Fruit fly (Drosophila melanogaster) whole organism, embryonic: ENCODE measurements around the gene CG6236.

Experiments used
- Antp ChIP-seq: fragments of 200-800 bp; sonication (Bioruptor generic); optimal IDR thresholded peaks from 3 replicates; lab custom pipeline; 2016; ENCODE audit warnings: missing biosample characterization, missing genetic modification characterization
- B-H2 ChIP-seq: fragments of 200-800 bp; sonication (Bioruptor generic); optimal IDR thresholded peaks from 2 replicates; lab custom pipeline; 2018; ENCODE audit warnings: missing biosample characterization, mild to moderate bottlenecking, missing genetic modification characterization
- CG11504 ChIP-seq: fragments of 200-800 bp; sonication (Bioruptor generic); optimal IDR thresholded peaks from 3 replicates; lab custom pipeline; 2019; ENCODE audit warnings: missing biosample characterization, mild to moderate bottlenecking, missing genetic modification characterization, moderate library complexity
- CG11695 ChIP-seq: fragments of 200-800 bp; sonication (Bioruptor generic); IDR thresholded peaks from 3 replicates; pipeline ENCODE4 v1.3.6; 2022; ENCODE audit warnings: missing biosample characterization, missing genetic modification characterization
- CG12659 ChIP-seq: fragments of 200-800 bp; sonication (Bioruptor generic); optimal IDR thresholded peaks from 3 replicates; lab custom pipeline; 2017; ENCODE audit warnings: mild to moderate bottlenecking, missing biosample characterization, missing genetic modification reagents, missing genetic modification characterization
- CG14710 ChIP-seq: fragments of 200-800 bp; sonication (Bioruptor generic); optimal IDR thresholded peaks from 3 replicates; lab custom pipeline; 2019; ENCODE audit warnings: missing biosample characterization, mild to moderate bottlenecking, missing genetic modification characterization, moderate library complexity
- CG1603 ChIP-seq: fragments of 200-800 bp; sonication (Bioruptor generic); optimal IDR thresholded peaks from 2 replicates; lab custom pipeline; 2019; ENCODE audit warnings: missing biosample characterization, mild to moderate bottlenecking, missing genetic modification characterization, moderate library complexity
- CG17328 ChIP-seq: fragments of 200-800 bp; sonication (Bioruptor generic); IDR thresholded peaks from 2 replicates; pipeline ENCODE4 v1.3.6; 2022; ENCODE audit warnings: missing biosample characterization, missing genetic modification characterization
- CG17612 ChIP-seq: fragments of 200-800 bp; sonication (Bioruptor generic); IDR thresholded peaks from 2 replicates; pipeline ENCODE4 v1.3.6; 2022; ENCODE audit warnings: missing biosample characterization, missing genetic modification characterization
- CG18764 ChIP-seq: fragments of 200-800 bp; sonication (Bioruptor generic); optimal IDR thresholded peaks from 3 replicates; lab custom pipeline; 2016; ENCODE audit warnings: missing biosample characterization, missing genetic modification characterization
- CG2116 ChIP-seq: fragments of 200-800 bp; sonication (Bioruptor generic); optimal IDR thresholded peaks from 3 replicates; lab custom pipeline; 2018; ENCODE audit warnings: missing biosample characterization, mild to moderate bottlenecking, missing genetic modification characterization
- CG4730 ChIP-seq: fragments of 200-800 bp; sonication (Bioruptor generic); IDR thresholded peaks from 2 replicates; pipeline ENCODE4 v1.3.6; 2022; ENCODE audit warnings: missing biosample characterization, missing genetic modification characterization
- CG4854 ChIP-seq: fragments of 200-800 bp; sonication (Bioruptor generic); optimal IDR thresholded peaks from 2 replicates; lab custom pipeline; 2016; ENCODE audit warnings: missing biosample characterization, missing genetic modification characterization, inconsistent platforms
- CG6272 ChIP-seq: fragments of 200-800 bp; sonication (Bioruptor generic); IDR thresholded peaks from 2 replicates; pipeline ENCODE4 v1.3.6; 2022; ENCODE audit warnings: missing biosample characterization, missing genetic modification characterization
- CG7271 ChIP-seq: fragments of 200-800 bp; sonication (Bioruptor generic); optimal IDR thresholded peaks from 2 replicates; lab custom pipeline; 2018; ENCODE audit warnings: missing biosample characterization, mild to moderate bottlenecking, missing genetic modification characterization, moderate library complexity
- CG7556 ChIP-seq: fragments of 200-800 bp; sonication (Bioruptor generic); optimal IDR thresholded peaks from 2 replicates; lab custom pipeline; 2017; ENCODE audit warnings: missing biosample characterization, mild to moderate bottlenecking, missing genetic modification characterization
- CG9437 ChIP-seq: fragments of 200-800 bp; sonication (Bioruptor generic); optimal IDR thresholded peaks from 2 replicates; lab custom pipeline; 2018; ENCODE audit warnings: missing biosample characterization, mild to moderate bottlenecking, missing genetic modification characterization
- Dek ChIP-seq: fragments of 200-800 bp; sonication (Bioruptor generic); optimal IDR thresholded peaks from 3 replicates; lab custom pipeline; 2019; ENCODE audit warnings: missing biosample characterization, mild to moderate bottlenecking, missing genetic modification characterization, moderate library complexity
- E2f2 ChIP-seq: fragments of 200-800 bp; sonication (Bioruptor generic); IDR thresholded peaks from 2 replicates; pipeline ENCODE4 v1.3.6; 2022; ENCODE audit warnings: missing biosample characterization, missing genetic modification characterization
- Eip74EF ChIP-seq, 2 experiments: fragments of 200-800 bp in 1 of 2; fragments of >200 bp in 1 of 2; sonication (Bioruptor generic) in 1 of 2; optimal IDR thresholded peaks; 2 replicates each; lab custom pipeline; 2017 to 2019; ENCODE audit warnings: missing biosample characterization in 2 of 2, missing genetic modification characterization in 2 of 2, mild to moderate bottlenecking in 1 of 2, moderate library complexity in 1 of 2
- HHEX ChIP-seq: fragments of 200-800 bp; sonication (Bioruptor generic); optimal IDR thresholded peaks from 3 replicates; lab custom pipeline; 2017; ENCODE audit warnings: missing biosample characterization, mild to moderate bottlenecking, missing genetic modification characterization, missing genetic modification reagents
- HLH3B ChIP-seq: fragments of 200-800 bp; sonication (Bioruptor generic); IDR thresholded peaks from 2 replicates; pipeline ENCODE4 v1.3.6; 2022; ENCODE audit warnings: missing biosample characterization, missing genetic modification characterization
- Hmr ChIP-seq: fragments of 200-800 bp; sonication (Bioruptor generic); optimal IDR thresholded peaks from 3 replicates; lab custom pipeline; 2017; ENCODE audit warnings: mild to moderate bottlenecking, missing biosample characterization, missing genetic modification reagents, missing genetic modification characterization
- Hr3 ChIP-seq: fragments of 200-800 bp; sonication (Bioruptor generic); optimal IDR thresholded peaks from 3 replicates; lab custom pipeline; 2016; ENCODE audit warnings: missing biosample characterization, missing genetic modification characterization
- Optix ChIP-seq: fragments of 200-800 bp; sonication (Bioruptor generic); IDR thresholded peaks from 3 replicates; pipeline ENCODE4 v1.3.6; 2022; ENCODE audit warnings: missing biosample characterization, missing genetic modification characterization
- Pdp1 ChIP-seq, 2 experiments: fragments of 200-800 bp; sonication (Bioruptor generic); optimal IDR thresholded peaks; 3 replicates each; lab custom pipeline; 2016; ENCODE audit warnings: missing biosample characterization in 2 of 2, missing genetic modification characterization in 2 of 2, mild to moderate bottlenecking in 1 of 2, moderate library complexity in 1 of 2
- Ptx1 ChIP-seq: fragments of 200-800 bp; sonication (Bioruptor generic); IDR thresholded peaks from 2 replicates; pipeline ENCODE4 v1.3.6; 2022; ENCODE audit warnings: missing biosample characterization, missing genetic modification characterization
- Scr ChIP-seq: fragments of 200-800 bp; sonication (Bioruptor generic); IDR thresholded peaks from 2 replicates; pipeline ENCODE4 v1.3.6; 2022; ENCODE audit warnings: missing biosample characterization, missing genetic modification characterization; ENCODE audit not compliant: partially characterized antibody
- Side ChIP-seq: fragments of 200-800 bp; sonication (Bioruptor generic); optimal IDR thresholded peaks from 2 replicates; lab custom pipeline; 2016; ENCODE audit warnings: missing biosample characterization, missing genetic modification characterization
- Sry-δ ChIP-seq: fragments of 200-800 bp; sonication (Bioruptor generic); optimal IDR thresholded peaks from 2 replicates; lab custom pipeline; 2016; ENCODE audit warnings: missing biosample characterization, missing genetic modification characterization
- TFAM ChIP-seq: fragments of 200-800 bp; sonication (Bioruptor generic); optimal IDR thresholded peaks from 2 replicates; lab custom pipeline; 2017; ENCODE audit warnings: missing biosample characterization, missing genetic modification characterization, inconsistent platforms
- Usf ChIP-seq: fragments of 200-800 bp; sonication (Bioruptor generic); optimal IDR thresholded peaks from 2 replicates; lab custom pipeline; 2017; ENCODE audit warnings: missing genotype, missing biosample characterization, missing genetic modification characterization
- Xbp1 ChIP-seq: fragments of 200-800 bp; sonication (Bioruptor generic); optimal IDR thresholded peaks from 3 replicates; lab custom pipeline; 2016; ENCODE audit warnings: missing biosample characterization, mild to moderate bottlenecking, missing genetic modification characterization
- ac ChIP-seq: fragments of 200-800 bp; sonication (Bioruptor generic); optimal IDR thresholded peaks from 3 replicates; lab custom pipeline; 2017; ENCODE audit warnings: missing biosample characterization, mild to moderate bottlenecking, missing genetic modification characterization
- dm ChIP-seq: fragments of 200-800 bp; sonication (Bioruptor generic); optimal IDR thresholded peaks from 3 replicates; lab custom pipeline; 2016; ENCODE audit warnings: missing biosample characterization, missing genetic modification characterization
- ewg ChIP-seq: fragments of 200-800 bp; sonication (Bioruptor generic); optimal IDR thresholded peaks from 3 replicates; lab custom pipeline; 2017; ENCODE audit warnings: mild to moderate bottlenecking, missing biosample characterization, missing genetic modification reagents, missing genetic modification characterization
- her ChIP-seq: fragments of 200-800 bp; sonication (Bioruptor generic); optimal IDR thresholded peaks from 2 replicates; lab custom pipeline; 2016; ENCODE audit warnings: missing biosample characterization, missing genetic modification characterization
- hkb ChIP-seq, 2 experiments: fragments of 200-800 bp in 1 of 2; fragments of >200 bp in 1 of 2; sonication (Bioruptor generic) in 1 of 2; IDR thresholded peaks in 1 of 2; optimal IDR thresholded peaks in 1 of 2; 2 replicates each; pipeline versions ENCODE4 v1.3.6 to Lab custom; 2017 to 2022; ENCODE audit warnings: missing biosample characterization in 1 of 2, missing genetic modification characterization in 1 of 2
- hth ChIP-seq: fragments of >200 bp; optimal IDR thresholded peaks from 2 replicates; lab custom pipeline; 2017; ENCODE audit warnings: inconsistent platforms
- mam ChIP-seq: fragments of 200-800 bp; sonication (Bioruptor generic); optimal IDR thresholded peaks from 3 replicates; lab custom pipeline; 2016; ENCODE audit warnings: missing biosample characterization, missing genetic modification characterization
- pan ChIP-seq, 4 experiments: fragments of >200 bp in 3 of 4; fragments of 200-800 bp in 1 of 4; sonication (Bioruptor generic) in 1 of 4; optimal IDR thresholded peaks in 3 of 4; IDR thresholded peaks in 1 of 4; 2 replicates each; pipeline versions ENCODE4 v1.3.6 to Lab custom; 2017 to 2022; ENCODE audit warnings: missing biosample characterization in 2 of 4, missing genetic modification characterization in 2 of 4, mixed read lengths in 1 of 4
- pum ChIP-seq: fragments of 200-800 bp; sonication (Bioruptor generic); optimal IDR thresholded peaks from 2 replicates; lab custom pipeline; 2016; ENCODE audit warnings: missing biosample characterization, missing genetic modification characterization
- sd ChIP-seq: fragments of 200-800 bp; sonication (Bioruptor generic); optimal IDR thresholded peaks from 3 replicates; lab custom pipeline; 2018; ENCODE audit warnings: missing biosample characterization, mild to moderate bottlenecking, missing genetic modification characterization, moderate library complexity
- shn ChIP-seq: fragments of 200-800 bp; sonication (Bioruptor generic); optimal IDR thresholded peaks from 3 replicates; lab custom pipeline; 2016; ENCODE audit warnings: missing biosample characterization, missing genetic modification characterization
- sisA ChIP-seq: fragments of 200-800 bp; sonication (Bioruptor generic); IDR thresholded peaks from 2 replicates; pipeline ENCODE4 v1.3.6; 2022; ENCODE audit warnings: missing biosample characterization, missing genetic modification characterization
- sug ChIP-seq: fragments of 200-800 bp; optimal IDR thresholded peaks from 2 replicates; lab custom pipeline; 2019; ENCODE audit warnings: missing biosample characterization, mild to moderate bottlenecking, missing genetic modification characterization, moderate library complexity
- trem ChIP-seq: fragments of 200-800 bp; optimal IDR thresholded peaks from 3 replicates; lab custom pipeline; 2019; ENCODE audit warnings: missing biosample characterization, mild to moderate bottlenecking, missing genetic modification characterization, moderate library complexity
- vnd ChIP-seq: fragments of 200-800 bp; sonication (Bioruptor generic); IDR thresholded peaks from 3 replicates; pipeline ENCODE4 v1.3.6; 2022; ENCODE audit warnings: missing biosample characterization, missing genetic modification characterization; ENCODE audit not compliant: partially characterized antibody
- vvl ChIP-seq: fragments of 200-800 bp; sonication (Bioruptor generic); IDR thresholded peaks from 2 replicates; pipeline ENCODE4 v1.3.6; 2022; ENCODE audit warnings: missing biosample characterization, missing genetic modification characterization
- yki ChIP-seq: fragments of >200 bp; optimal IDR thresholded peaks from 3 replicates; lab custom pipeline; 2018

CG6236 gene

dm6 chr3R:15332994-15333393 lies 4.9 kb upstream of the CG6236 start, which contains the start of the genes Fkbp39 and Cyfip (continued):
- TF ChIP-seq hkb (optimal IDR thresholded peaks at IDR 0.05; lab: Kevin White, UChicago) = no peak
- 0 out of 2 replicates have a peak, but pooled peaks have one; percentile 13 for TF ChIP-seq hkb (GFP tag; IDR thresholded peaks at IDR 0.05; lab: Robert Waterston, UW)
- TF ChIP-seq CG7271 (tag; lab: Kevin White, UChicago) = no peak
- peak; percentile 30 for TF ChIP-seq CG4854
- peak; percentile 93 for TF ChIP-seq CG1603
- peak; percentile 80 for TF ChIP-seq trem (tag; lab: Kevin White, UChicago)
- TF ChIP-seq Hmr (GFP tag; lab: Kevin White, UChicago) = peak; percentile 78
- TF ChIP-seq yki (lab: Kevin White, UChicago) = no peak
- TF ChIP-seq dm = peak; percentile 97
- TF ChIP-seq sug (tag; lab: Kevin White, UChicago) = peak; percentile 64
- no peak for TF ChIP-seq CG11504
- peak; percentile 63 for TF ChIP-seq Antp (GFP tag; lab: Kevin White, UChicago)
- peak; percentile 66; the same call in 1 of the 2 replicates for TF ChIP-seq vvl (GFP tag; lab: Robert Waterston, UW)
- peak; percentile 78 for TF ChIP-seq E2f2 (GFP tag; lab: Robert Waterston, UW)
- peak; percentile 71 for TF ChIP-seq her
- peak; percentile 55; the same call in 1 of the 3 replicates for TF ChIP-seq Optix
- TF ChIP-seq CG18764 (GFP tag; lab: Kevin White, UChicago) = no peak
- TF ChIP-seq CG6272 = peak; percentile 43; the same call in 1 of the 2 replicates
- no peak for TF ChIP-seq HLH3B
- peak; percentile 44; the same call in 1 of the 3 replicates for TF ChIP-seq vnd (GFP tag; lab: Robert Waterston, UW)
- peak; percentile 7 for TF ChIP-seq CG7556 (GFP tag; lab: Kevin White, UChicago)
- no peak for TF ChIP-seq pan (optimal IDR thresholded peaks at IDR 0.05; lab: Kevin White, UChicago)
- TF ChIP-seq pan (GFP tag; optimal IDR thresholded peaks at IDR 0.05 in 1 of 2, IDR thresholded peaks at IDR 0.05 in 1 of 2) = peak in 1 of 2 experiments; percentile 54
- TF ChIP-seq CG12659 (GFP tag; lab: Kevin White, UChicago) = peak; percentile 91
- TF ChIP-seq sd (tag; lab: Kevin White, UChicago) = no peak
- peak; percentile 30 for TF ChIP-seq Dek (tag; lab: Kevin White, UChicago)
- TF ChIP-seq Scr (GFP tag; lab: Robert Waterston, UW) = peak; percentile 68
- TF ChIP-seq Side = peak; percentile 67
- TF ChIP-seq ewg = peak; percentile 96
- peak; percentile 89 for TF ChIP-seq CG2116 (GFP tag; lab: Kevin White, UChicago)
- peak; percentile 39; the same call in 1 of the 2 replicates for TF ChIP-seq Ptx1 (GFP tag; lab: Robert Waterston, UW)
- TF ChIP-seq Xbp1 (GFP tag; lab: Kevin White, UChicago) = peak; percentile 65
- peak; percentile 49 for TF ChIP-seq shn (GFP tag; lab: Kevin White, UChicago)
- peak; percentile 38 for TF ChIP-seq CG9437
- TF ChIP-seq CG17612 (GFP tag; lab: Robert Waterston, UW) = no peak
- TF ChIP-seq CG11695 = no peak
- no peak for TF ChIP-seq Usf (GFP tag; lab: Kevin White, UChicago)
- no peak; the same call in 1 of the 2 replicates for TF ChIP-seq sisA (GFP tag; lab: Robert Waterston, UW)
- no peak for TF ChIP-seq HHEX (GFP tag; lab: Kevin White, UChicago)
- TF ChIP-seq CG14710 = peak; percentile 75
- TF ChIP-seq ac = no peak
- TF ChIP-seq Hr3 (GFP tag; lab: Kevin White, UChicago) = peak; percentile 20
- peak; percentile 32 for TF ChIP-seq pum
- TF ChIP-seq Eip74EF (GFP tag; optimal IDR thresholded peaks at IDR 0.05; lab: Kevin White, UChicago) = no peak
- TF ChIP-seq B-H2 (GFP tag; lab: Kevin White, UChicago) = peak; percentile 77
- TF ChIP-seq hth (lab: Kevin White, UChicago) = no peak
- TF ChIP-seq TFAM (GFP tag; lab: Kevin White, UChicago) = no peak
- TF ChIP-seq Pdp1 (GFP tag; optimal IDR thresholded peaks at IDR 0.05; lab: Kevin White, UChicago) = peak; percentile 30 to 90
- TF ChIP-seq Sry-δ = peak; percentile 100
- TF ChIP-seq mam (GFP tag; lab: Kevin White, UChicago) = peak; percentile 69
- peak; percentile 24; the same call in 1 of the 2 replicates for TF ChIP-seq CG17328 (GFP tag; lab: Robert Waterston, UW)
- no peak for TF ChIP-seq CG4730 (GFP tag; lab: Robert Waterston, UW)
